Worm (Caenorhabditis elegans): ENCODE data around the gene frpr-11.
A peak's percentile ranks its signal among the peaks of the same experiment; 100 is the strongest.

Gene frpr-11

DNA sequence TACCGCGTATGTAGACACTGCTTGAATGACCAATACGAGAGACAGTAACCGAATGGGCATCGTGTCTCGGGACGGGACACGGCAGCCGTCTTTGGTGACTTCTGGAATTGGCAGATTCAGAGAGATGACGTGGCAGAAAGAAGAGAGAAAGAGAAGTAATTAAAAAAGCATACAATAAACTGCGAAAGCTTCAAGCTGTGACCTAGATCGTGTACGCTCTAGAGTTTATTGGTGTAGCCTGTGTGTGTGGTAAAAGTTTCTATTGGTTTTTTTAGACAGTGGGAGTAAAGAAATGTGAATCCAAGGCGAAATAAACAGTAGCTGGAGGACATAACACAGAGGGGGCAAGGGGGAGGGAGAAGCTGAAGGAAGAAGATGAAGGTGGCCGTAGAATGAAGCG, 37.0 kb downstream of the frpr-11 start, which contains the start of gene T19A5.3:
Gene T19A5.3 (minus strand): TSS at position 101 of the 400 bp plus-strand sequence.
- TF ChIP-seq Y48G9A.11 (GFP tag; IDR thresholded peaks at IDR 0.05) (no peak), mxl-3 (GFP tag; optimal IDR thresholded peaks at IDR 0.05) (no peak), lin-13 (GFP tag; optimal IDR thresholded peaks at IDR 0.05) (no peak), dpl-1 (GFP tag; optimal IDR thresholded peaks at IDR 0.05) (no peak), rbr-2 (tag; optimal IDR thresholded peaks at IDR 0.05) (no peak), mdt-29 (GFP tag; IDR thresholded peaks at IDR 0.05) (no peak)

DNA sequence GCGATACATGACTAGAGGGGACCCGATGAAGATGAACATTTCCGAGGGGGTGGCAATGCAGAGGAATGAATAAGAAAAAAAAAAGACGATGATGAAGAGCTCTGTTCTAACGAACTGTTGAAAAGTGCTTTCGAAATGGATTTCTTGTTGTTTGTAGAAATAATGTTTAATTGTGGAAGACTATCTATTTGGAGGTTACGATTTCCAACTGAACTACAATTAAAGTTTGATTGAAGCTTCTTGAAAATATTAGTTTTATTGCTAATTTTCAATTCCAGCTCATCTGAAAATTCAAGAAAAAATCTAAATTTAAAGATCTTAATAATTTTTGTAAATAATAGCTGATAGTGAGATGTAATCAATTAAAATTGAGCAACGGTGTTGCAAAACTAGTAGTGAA, 37.5 kb downstream of the frpr-11 start:
- TF ChIP-seq jun-1 (tag; optimal IDR thresholded peaks at IDR 0.05): no peak
- no peak for TF ChIP-seq unc-62 (GFP tag; optimal IDR thresholded peaks at IDR 0.05 in 1 of 2)
- TF ChIP-seq unc-62 (tag; optimal IDR thresholded peaks at IDR 0.05): no peak
- TF ChIP-seq Y105C5A.15 (GFP tag; IDR thresholded peaks at IDR 0.05): no peak
- no peak for TF ChIP-seq Y5F2A.4 (GFP tag; optimal IDR thresholded peaks at IDR 0.05)
- peak; percentile 90 for TF ChIP-seq aha-1 (tag)
- no peak for TF ChIP-seq ama-1 (optimal IDR thresholded peaks at IDR 0.05)

DNA sequence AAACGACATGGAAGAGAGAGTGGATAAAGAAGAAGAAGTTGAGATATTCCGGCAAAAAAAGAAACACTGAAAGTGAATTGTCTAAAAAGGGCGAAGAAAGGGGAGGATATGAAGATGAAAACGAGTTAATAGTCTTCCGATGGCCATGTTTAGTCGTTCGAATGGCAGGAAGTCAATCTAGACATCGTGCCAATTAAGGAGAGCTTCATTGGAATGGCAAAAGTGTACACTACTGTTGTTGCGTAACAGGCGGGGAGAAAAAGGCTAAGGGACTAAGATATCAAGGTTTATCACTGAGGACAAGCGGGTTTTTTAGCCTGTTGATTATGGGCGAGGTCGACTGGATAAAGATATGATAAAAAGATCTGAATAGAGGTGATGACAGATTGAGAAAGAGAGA, 39.1 kb downstream of the frpr-11 start:
- TF ChIP-seq mxl-3 (GFP tag; optimal IDR thresholded peaks at IDR 0.05) (peak; percentile 13), ztf-11 (tag; optimal IDR thresholded peaks at IDR 0.05) (no peak), ZK337.2 (GFP tag; IDR thresholded peaks at IDR 0.05) (no peak), mdl-1 (tag; optimal IDR thresholded peaks at IDR 0.05) (no peak), php-3 (GFP tag; IDR thresholded peaks at IDR 0.05) (no peak), Y48G9A.11 (GFP tag; IDR thresholded peaks at IDR 0.05) (no peak), hlh-11 (tag; optimal IDR thresholded peaks at IDR 0.05) (peak; percentile 9), ama-1 (optimal IDR thresholded peaks at IDR 0.05) (no peak), aly-2 (tag; optimal IDR thresholded peaks at IDR 0.05) (no peak), pha-4 (GFP tag; IDR thresholded peaks at IDR 0.05) (no peak), pha-4 (tag; optimal IDR thresholded peaks at IDR 0.05) (no peak), sdz-12 (GFP tag; optimal IDR thresholded peaks at IDR 0.05) (no peak), unc-62 (GFP tag; optimal IDR thresholded peaks at IDR 0.05 in 1 of 2) (peak in 1 of 2 experiments; percentile 92), unc-62 (tag; optimal IDR thresholded peaks at IDR 0.05) (no peak), egl-43 (GFP tag; IDR thresholded peaks at IDR 0.05) (no peak), lin-39 (tag; optimal IDR thresholded peaks at IDR 0.05) (no peak)

DNA sequence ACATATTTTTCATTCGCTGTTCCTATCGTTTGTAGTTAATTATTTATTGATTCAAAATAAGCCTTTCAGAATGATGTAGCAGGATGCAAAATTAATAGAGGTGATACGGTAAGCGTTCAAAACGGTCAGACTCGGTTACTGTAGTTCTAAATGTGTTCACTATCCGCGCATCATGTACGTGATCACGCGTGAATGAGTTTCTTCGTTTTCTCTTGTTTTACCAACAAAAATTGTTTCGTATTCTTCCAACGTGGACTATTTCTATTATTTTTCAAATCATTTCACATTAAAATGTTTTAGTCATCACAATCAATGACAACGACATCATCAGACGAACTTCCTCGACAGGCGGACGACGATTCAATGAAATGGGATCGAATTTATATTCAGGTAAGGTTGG, 40.5 kb downstream of the frpr-11 start, which contains the start of gene gck-1:
Gene gck-1 (plus strand): TSS at position 301 of the 400 bp plus-strand sequence.
- TF ChIP-seq snpc-4 (tag; optimal IDR thresholded peaks at IDR 0.05) (no peak), arid-1 (GFP tag; conservative IDR thresholded peaks at IDR 0.05) (no peak), ceh-20 (GFP tag; IDR thresholded peaks at IDR 0.05) (no peak), dmd-9 (GFP tag; IDR thresholded peaks at IDR 0.05) (no peak), ZK337.2 (GFP tag; IDR thresholded peaks at IDR 0.05) (no peak), hmg-1.1 (GFP tag; IDR thresholded peaks at IDR 0.05) (no peak), fkh-10 (GFP tag; optimal IDR thresholded peaks at IDR 0.05) (no peak), ztf-11 (tag; optimal IDR thresholded peaks at IDR 0.05) (no peak), lin-29 (GFP tag; IDR thresholded peaks at IDR 0.05) (no peak), nhr-102 (tag; optimal IDR thresholded peaks at IDR 0.05) (no peak), mxl-2 (GFP tag; conservative IDR thresholded peaks at IDR 0.05) (no peak), lin-1 (GFP tag; IDR thresholded peaks at IDR 0.05) (no peak), unc-39 (tag; optimal IDR thresholded peaks at IDR 0.05) (no peak), mep-1 (tag; optimal IDR thresholded peaks at IDR 0.05) (no peak), aha-1 (tag) (no peak), tra-1 (GFP tag; IDR thresholded peaks at IDR 0.05) (no peak), Y48G9A.11 (GFP tag; IDR thresholded peaks at IDR 0.05) (no peak), nhr-237 (tag; optimal IDR thresholded peaks at IDR 0.05) (no peak)

Measured in whole organism, L4 larva.